Worm (Caenorhabditis elegans) whole organism, L4/young adult: Measurements from ENCODE around the gene nish-1.

ENCODE experiments used
- W03F9.2 ChIP-seq: fragments of 150-350 bp; optimal IDR thresholded peaks from 2 replicates; lab custom pipeline; 2014; ENCODE audit warnings: missing biosample characterization, missing genetic modification characterization
- dao-5 ChIP-seq: sonication (generic microtip); optimal IDR thresholded peaks from 2 replicates; lab custom pipeline; 2016; ENCODE audit warnings: missing genotype, missing genetic modification characterization, moderate library complexity, missing compliant biosample characterization
- him-1 ChIP-seq: sonication (generic microtip); optimal IDR thresholded peaks from 2 replicates; lab custom pipeline; 2016; ENCODE audit warnings: missing genotype, missing genetic modification reagents, missing genetic modification characterization, missing compliant biosample characterization

DNA sequence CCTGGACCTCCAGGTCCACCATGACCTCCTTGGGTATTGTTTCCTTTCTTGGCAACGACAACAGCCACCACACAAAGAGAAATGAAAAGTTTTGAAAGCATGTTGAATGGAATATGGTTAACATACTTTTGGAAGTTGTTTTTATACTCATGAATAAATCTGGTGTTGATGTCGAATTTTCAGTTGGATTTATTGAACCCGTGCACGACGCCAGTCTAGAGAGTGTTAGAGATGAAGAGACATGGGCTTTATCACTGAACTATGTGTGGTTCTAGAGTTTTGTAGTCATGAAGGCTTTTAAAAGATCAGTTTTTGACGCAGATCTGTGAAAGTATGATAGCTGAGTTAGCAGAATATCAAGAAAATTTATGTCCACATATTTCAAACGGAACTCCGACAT is 30.1 kb downstream of the nish-1 start, which contains the start of gene srlf-14:
- no peak for TF ChIP-seq him-1 (tag; lab: Kevin White, UChicago)
- TF ChIP-seq W03F9.2 (tag; lab: Kevin White, UChicago) = no peak
- no peak for TF ChIP-seq dao-5 (tag; lab: Kevin White, UChicago)
